Worm (Caenorhabditis elegans) whole organism, young adult: ENCODE measurements around the gene F56C3.9.
A peak's percentile ranks its signal among the peaks of the same experiment; 100 is the strongest.

Source experiments
- B0261.1 ChIP-seq: sonication (generic microtip); optimal IDR thresholded peaks from 2 replicates; lab custom pipeline; 2016; ENCODE audit warnings: mild to moderate bottlenecking, missing genetic modification characterization, moderate library complexity, missing compliant biosample characterization
- B0336.3 ChIP-seq: fragments of 200-800 bp; sonication (Bioruptor generic); IDR thresholded peaks from 2 replicates; pipeline ENCODE4 v1.3.6; 2022; ENCODE audit warnings: missing genetic modification characterization, missing compliant biosample characterization
- C17E4.6 ChIP-seq: fragments of 200-800 bp; sonication (Bioruptor generic); IDR thresholded peaks from 2 replicates; pipeline ENCODE4 v1.3.6; 2022; ENCODE audit warnings: missing genetic modification reagents, missing genetic modification characterization, missing compliant biosample characterization
- D2030.7 ChIP-seq: fragments of 200-800 bp; sonication (Bioruptor generic); IDR thresholded peaks from 2 replicates; pipeline ENCODE4 v1.3.6; 2022; ENCODE audit warnings: missing genetic modification reagents, missing genetic modification characterization, missing compliant biosample characterization
- F22D6.2 ChIP-seq: sonication (generic microtip); optimal IDR thresholded peaks from 2 replicates; lab custom pipeline; 2016; ENCODE audit warnings: mild to moderate bottlenecking, missing genetic modification characterization, missing compliant biosample characterization
- F57C9.4 ChIP-seq: sonication (generic microtip); optimal IDR thresholded peaks from 2 replicates; lab custom pipeline; 2017; ENCODE audit warnings: mild to moderate bottlenecking, missing genetic modification characterization, missing compliant biosample characterization
- K11D2.4 ChIP-seq: fragments of 200-800 bp; sonication (Bioruptor generic); IDR thresholded peaks from 2 replicates; pipeline ENCODE4 v1.3.6; 2022; ENCODE audit warnings: missing genetic modification reagents, missing genetic modification characterization, missing compliant biosample characterization
- K12H6.12 ChIP-seq: fragments of 200-800 bp; sonication (Bioruptor generic); optimal IDR thresholded peaks from 2 replicates; lab custom pipeline; 2018; ENCODE audit warnings: mild to moderate bottlenecking, missing genetic modification characterization, missing compliant biosample characterization
- ZK185.1 ChIP-seq: sonication (generic microtip); optimal IDR thresholded peaks from 2 replicates; lab custom pipeline; 2016; ENCODE audit warnings: mild to moderate bottlenecking, missing genetic modification characterization, missing compliant biosample characterization; ENCODE audit not compliant: poor library complexity, severe bottlenecking
- akir-1 ChIP-seq: fragments of 200-800 bp; sonication (Bioruptor generic); optimal IDR thresholded peaks from 2 replicates; lab custom pipeline; 2018; ENCODE audit warnings: mild to moderate bottlenecking, missing genetic modification characterization, moderate library complexity, missing compliant biosample characterization
- atf-7 ChIP-seq: sonication (generic microtip); optimal IDR thresholded peaks from 2 replicates; lab custom pipeline; 2017; ENCODE audit warnings: mild to moderate bottlenecking, missing genetic modification characterization, missing compliant biosample characterization
- attf-5 ChIP-seq: fragments of 200-800 bp; sonication (Bioruptor generic); optimal IDR thresholded peaks from 2 replicates; lab custom pipeline; 2018; ENCODE audit warnings: mild to moderate bottlenecking, missing genetic modification characterization, missing compliant biosample characterization
- cebp-1 ChIP-seq, 2 experiments: fragments of 200-800 bp in 1 of 2; sonication (Bioruptor generic) in 1 of 2; sonication (generic microtip) in 1 of 2; IDR thresholded peaks in 1 of 2; optimal IDR thresholded peaks in 1 of 2; 2 replicates each; pipeline versions ENCODE4 v1.3.6 to Lab custom; 2017 to 2022; ENCODE audit warnings: missing compliant biosample characterization in 2 of 2, missing genetic modification characterization in 2 of 2, mild to moderate bottlenecking in 1 of 2, missing genetic modification reagents in 1 of 2, moderate library complexity in 1 of 2
- chd-7 ChIP-seq: sonication (generic microtip); optimal IDR thresholded peaks from 2 replicates; lab custom pipeline; 2016; ENCODE audit warnings: mild to moderate bottlenecking, missing genetic modification characterization, moderate library complexity, missing compliant biosample characterization
- die-1 ChIP-seq: sonication (generic microtip); optimal IDR thresholded peaks from 2 replicates; lab custom pipeline; 2016; ENCODE audit warnings: missing genotype, mild to moderate bottlenecking, missing genetic modification characterization, missing compliant biosample characterization
- dox-1 ChIP-seq: fragments of 200-800 bp; sonication (Bioruptor generic); IDR thresholded peaks from 2 replicates; pipeline ENCODE4 v1.3.6; 2022; ENCODE audit warnings: missing genetic modification reagents, missing genetic modification characterization, missing compliant biosample characterization
- ets-4 ChIP-seq: fragments of 200-800 bp; sonication (Bioruptor generic); optimal IDR thresholded peaks from 2 replicates; lab custom pipeline; 2018; ENCODE audit warnings: mild to moderate bottlenecking, missing genetic modification characterization, missing compliant biosample characterization
- gei-17 ChIP-seq: fragments of 200-800 bp; sonication (Bioruptor generic); optimal IDR thresholded peaks from 2 replicates; lab custom pipeline; 2018; ENCODE audit warnings: mild to moderate bottlenecking, missing genetic modification characterization, missing compliant biosample characterization
- hlh-12 ChIP-seq: sonication (generic microtip); optimal IDR thresholded peaks from 2 replicates; lab custom pipeline; 2016; ENCODE audit warnings: missing genetic modification characterization, missing compliant biosample characterization
- hlh-26 ChIP-seq: fragments of 200-800 bp; sonication (Bioruptor generic); conservative IDR thresholded peaks from 2 replicates; pipeline ENCODE4 v1.3.6; 2022; ENCODE audit warnings: missing genetic modification reagents, missing genetic modification characterization, missing compliant biosample characterization
- hrde-1 ChIP-seq: sonication (generic microtip); optimal IDR thresholded peaks from 2 replicates; lab custom pipeline; 2016; ENCODE audit warnings: missing genetic modification characterization, mild to moderate bottlenecking, missing compliant biosample characterization, moderate library complexity, missing genotype, missing genetic modification reagents, borderline replicate concordance
- let-607 ChIP-seq, 2 experiments: fragments of 200-800 bp in 1 of 2; sonication (Bioruptor generic) in 1 of 2; sonication (generic microtip) in 1 of 2; optimal IDR thresholded peaks; 2 replicates each; lab custom pipeline; 2016 to 2018; ENCODE audit warnings: mild to moderate bottlenecking in 2 of 2, missing compliant biosample characterization in 2 of 2, missing genetic modification characterization in 2 of 2, moderate library complexity in 2 of 2, missing genotype in 1 of 2
- lin-40 ChIP-seq: sonication (generic microtip); optimal IDR thresholded peaks from 2 replicates; lab custom pipeline; 2016; ENCODE audit warnings: missing genetic modification characterization, mild to moderate bottlenecking, missing compliant biosample characterization, missing genotype, missing genetic modification reagents
- lin-54 ChIP-seq: fragments of 200-800 bp; sonication (Bioruptor generic); optimal IDR thresholded peaks from 2 replicates; lab custom pipeline; 2018; ENCODE audit warnings: mild to moderate bottlenecking, missing genetic modification characterization, missing compliant biosample characterization
- lir-1 ChIP-seq: fragments of 200-800 bp; sonication (Bioruptor generic); conservative IDR thresholded peaks from 2 replicates; pipeline ENCODE4 v1.3.6; 2022; ENCODE audit warnings: missing genetic modification reagents, missing genetic modification characterization, missing compliant biosample characterization
- lsy-27 ChIP-seq: sonication (generic microtip); optimal IDR thresholded peaks from 2 replicates; lab custom pipeline; 2017; ENCODE audit warnings: missing genetic modification characterization, mild to moderate bottlenecking, missing compliant biosample characterization, antibody characterized with exemption, missing genotype, borderline replicate concordance; ENCODE audit not compliant: insufficient read depth
- madf-3 ChIP-seq: fragments of 200-800 bp; sonication (Bioruptor generic); IDR thresholded peaks from 2 replicates; pipeline ENCODE4 v1.3.6; 2022; ENCODE audit warnings: missing genetic modification reagents, missing genetic modification characterization, missing compliant biosample characterization
- madf-8 ChIP-seq: fragments of 200-800 bp; sonication (Bioruptor generic); conservative IDR thresholded peaks from 2 replicates; pipeline ENCODE4 v1.3.6; 2022; ENCODE audit warnings: missing genetic modification reagents, missing genetic modification characterization, missing compliant biosample characterization
- mcd-1 ChIP-seq: fragments of 200-800 bp; sonication (Bioruptor generic); IDR thresholded peaks from 2 replicates; pipeline ENCODE4 v1.3.6; 2022; ENCODE audit warnings: missing genetic modification reagents, missing genetic modification characterization, missing compliant biosample characterization
- mel-28 ChIP-seq: sonication (generic microtip); optimal IDR thresholded peaks from 2 replicates; lab custom pipeline; 2016; ENCODE audit warnings: borderline replicate concordance, mild to moderate bottlenecking, missing genetic modification characterization, missing compliant biosample characterization
- mes-4 ChIP-seq: sonication (generic microtip); optimal IDR thresholded peaks from 2 replicates; lab custom pipeline; 2016; ENCODE audit warnings: missing genotype, missing genetic modification characterization, missing compliant biosample characterization
- nfya-2 ChIP-seq: fragments of 200-800 bp; sonication (Bioruptor generic); IDR thresholded peaks from 2 replicates; pipeline ENCODE4 v1.3.6; 2022; ENCODE audit warnings: missing genetic modification reagents, missing genetic modification characterization, missing compliant biosample characterization
- nfyb-1 ChIP-seq: fragments of 200-800 bp; sonication (Bioruptor generic); IDR thresholded peaks from 2 replicates; pipeline ENCODE4 v1.3.6; 2022; ENCODE audit warnings: missing genetic modification reagents, missing genetic modification characterization, missing compliant biosample characterization
- nhr-120 ChIP-seq: fragments of 200-800 bp; sonication (Bioruptor generic); IDR thresholded peaks from 2 replicates; pipeline ENCODE4 v1.3.6; 2022; ENCODE audit warnings: missing genetic modification characterization, missing compliant biosample characterization
- nhr-179 ChIP-seq: sonication (generic microtip); optimal IDR thresholded peaks from 2 replicates; lab custom pipeline; 2016; ENCODE audit warnings: mild to moderate bottlenecking, missing genetic modification characterization, missing compliant biosample characterization
- nhr-90 ChIP-seq: sonication (generic microtip); optimal IDR thresholded peaks from 2 replicates; lab custom pipeline; 2016; ENCODE audit warnings: missing genotype, mild to moderate bottlenecking, missing genetic modification characterization, missing compliant biosample characterization
- pbrm-1 ChIP-seq: fragments of 200-800 bp; sonication (Bioruptor generic); IDR thresholded peaks from 2 replicates; pipeline ENCODE4 v1.3.6; 2022; ENCODE audit warnings: missing genetic modification reagents, missing genetic modification characterization, missing compliant biosample characterization
- rcor-1 ChIP-seq: fragments of 200-800 bp; sonication (Bioruptor generic); IDR thresholded peaks from 2 replicates; pipeline ENCODE4 v1.3.6; 2022; ENCODE audit warnings: missing genetic modification reagents, missing genetic modification characterization, missing compliant biosample characterization
- sea-2 ChIP-seq: fragments of 200-800 bp; sonication (Bioruptor generic); IDR thresholded peaks from 2 replicates; pipeline ENCODE4 v1.3.6; 2022; ENCODE audit warnings: missing genetic modification characterization, missing compliant biosample characterization
- somi-1 ChIP-seq: fragments of 200-800 bp; sonication (Bioruptor generic); optimal IDR thresholded peaks from 2 replicates; lab custom pipeline; 2018; ENCODE audit warnings: mild to moderate bottlenecking, missing genetic modification characterization, missing compliant biosample characterization
- ztf-18 ChIP-seq: sonication (generic microtip); optimal IDR thresholded peaks from 2 replicates; lab custom pipeline; 2016; ENCODE audit warnings: missing genotype, mild to moderate bottlenecking, missing genetic modification characterization, missing compliant biosample characterization
- ztf-26 ChIP-seq: sonication (generic microtip); optimal IDR thresholded peaks from 2 replicates; lab custom pipeline; 2017; ENCODE audit warnings: missing genetic modification characterization, missing compliant biosample characterization
- ztf-3 ChIP-seq: fragments of 200-800 bp; sonication (Bioruptor generic); optimal IDR thresholded peaks from 2 replicates; lab custom pipeline; 2018; ENCODE audit warnings: mild to moderate bottlenecking, missing genetic modification characterization, missing compliant biosample characterization

F56C3.9 gene

DNA sequence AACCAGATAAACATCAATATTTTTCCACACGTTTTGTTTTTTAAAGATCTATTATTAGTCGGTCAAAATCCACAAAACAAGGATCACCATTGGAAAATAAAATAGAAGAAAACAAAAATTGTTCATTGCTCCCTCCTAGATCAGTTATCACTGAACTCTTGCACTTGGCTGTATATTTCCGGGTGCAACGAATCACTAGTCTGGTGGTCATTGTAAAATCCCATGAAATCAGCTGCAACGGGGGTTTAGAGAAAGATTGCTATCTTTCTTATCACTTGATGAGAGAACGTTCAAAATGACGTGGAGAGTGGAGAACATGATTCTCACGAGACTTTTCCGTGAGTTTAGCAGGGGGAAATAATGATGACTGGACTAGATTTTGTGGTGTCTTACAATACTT, 2.0 kb upstream of the F56C3.9 start:
- TF ChIP-seq ztf-18 (tag; lab: Kevin White, UChicago) (no peak), atf-7 (tag; lab: Kevin White, UChicago) (peak; percentile 51), somi-1 (GFP tag; lab: Kevin White, UChicago) (peak; percentile 38), lin-40 (tag; lab: Kevin White, UChicago) (peak; percentile 27), chd-7 (tag; lab: Kevin White, UChicago) (no peak), K12H6.12 (peak; percentile 30), K11D2.4 (GFP tag; lab: Robert Waterston, UW) (0 out of 2 replicates have a peak, but pooled peaks have one; percentile 32), lir-1 (GFP tag; lab: Robert Waterston, UW) (0 out of 2 replicates have a peak, but pooled peaks have one; percentile 8), cebp-1 (GFP tag; IDR thresholded peaks at IDR 0.05; lab: Robert Waterston, UW) (no peak), cebp-1 (tag; optimal IDR thresholded peaks at IDR 0.05; lab: Kevin White, UChicago) (peak; percentile 32), B0336.3 (GFP tag; lab: Robert Waterston, UW) (no peak)

DNA sequence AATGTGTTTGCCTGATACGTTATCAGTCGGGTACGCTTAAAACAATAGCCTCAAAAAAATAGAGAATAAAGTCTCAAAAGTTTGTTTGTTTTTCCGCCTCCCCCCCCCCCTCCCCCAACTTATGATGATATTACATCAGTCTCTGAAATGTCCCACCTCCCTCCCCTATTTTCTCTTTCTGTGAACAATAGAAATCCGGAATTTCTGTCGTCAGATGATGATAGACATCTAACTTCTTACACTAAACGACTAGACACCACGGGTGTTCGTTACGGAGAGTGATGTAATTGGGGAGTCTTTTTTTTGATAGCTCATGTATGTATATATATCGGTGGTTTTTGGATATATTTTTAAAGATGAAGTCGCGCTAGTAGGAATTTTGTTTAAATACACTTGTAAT, 646 bp upstream of the F56C3.9 start:
- TF ChIP-seq ZK185.1 (tag; lab: Kevin White, UChicago), result no peak
- no peak for TF ChIP-seq B0261.1 (tag; lab: Kevin White, UChicago)
- no peak for TF ChIP-seq die-1 (tag; lab: Kevin White, UChicago)
- TF ChIP-seq D2030.7 (GFP tag; lab: Robert Waterston, UW), result no peak
- TF ChIP-seq lin-54 (GFP tag; lab: Kevin White, UChicago), result no peak
- no peak for TF ChIP-seq sea-2 (GFP tag; lab: Robert Waterston, UW)
- no peak for TF ChIP-seq akir-1 (GFP tag; lab: Kevin White, UChicago)
- TF ChIP-seq ets-4, result no peak
- TF ChIP-seq hlh-12 (tag; lab: Kevin White, UChicago), result no peak
- TF ChIP-seq gei-17 (GFP tag; lab: Kevin White, UChicago), result no peak
- TF ChIP-seq hrde-1 (tag; lab: Kevin White, UChicago), result no peak
- TF ChIP-seq nhr-120 (GFP tag; lab: Robert Waterston, UW), result no peak
- TF ChIP-seq nfya-2 (GFP tag; lab: Robert Waterston, UW), result no peak
- no peak for TF ChIP-seq ztf-18 (tag; lab: Kevin White, UChicago)
- no peak for TF ChIP-seq dox-1 (GFP tag; lab: Robert Waterston, UW)
- no peak for TF ChIP-seq attf-5 (GFP tag; lab: Kevin White, UChicago)

DNA sequence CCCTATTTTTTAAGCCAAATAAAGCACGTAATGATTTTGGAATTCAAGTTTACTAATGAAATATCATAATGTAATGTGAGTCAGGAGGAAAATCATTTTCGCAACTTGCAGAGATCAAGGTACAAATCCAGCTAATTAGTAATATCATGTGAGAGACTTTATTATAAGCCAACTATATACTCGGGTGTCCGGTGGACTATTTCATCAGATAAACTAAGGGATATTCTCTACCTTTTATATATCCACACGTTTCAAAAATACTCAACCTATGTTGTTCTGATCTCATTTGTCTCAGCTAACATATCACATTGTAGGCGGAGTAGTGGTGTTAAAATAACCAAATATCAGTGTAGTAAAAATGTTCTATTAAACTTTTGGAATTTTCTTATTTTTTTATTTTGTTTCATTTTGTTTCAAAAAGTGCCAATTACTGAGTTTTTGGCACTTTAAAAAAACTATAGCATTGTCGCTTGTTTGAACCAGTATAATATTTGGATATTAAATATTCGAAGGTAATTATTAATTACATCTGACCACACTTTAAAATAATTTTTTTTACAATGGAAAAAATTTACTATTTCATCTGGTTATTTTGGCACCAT, 4.3 kb downstream of the F56C3.9 start:
- TF ChIP-seq C17E4.6 (GFP tag; lab: Robert Waterston, UW) (peak; percentile 67; the same call in 1 of the 2 replicates), let-607 (tag; optimal IDR thresholded peaks at IDR 0.05; lab: Kevin White, UChicago) (peak in 1 of 2 experiments; percentile 88), lsy-27 (tag; lab: Kevin White, UChicago) (no peak), F22D6.2 (tag; lab: Kevin White, UChicago) (peak; percentile 92), mel-28 (tag; lab: Kevin White, UChicago) (no peak), hlh-12 (tag; lab: Kevin White, UChicago) (no peak), madf-3 (GFP tag; lab: Robert Waterston, UW) (no peak), nhr-179 (peak; percentile 25), ztf-3 (GFP tag; lab: Kevin White, UChicago) (peak; percentile 85), madf-8 (GFP tag; lab: Robert Waterston, UW) (no peak), ztf-18 (tag; lab: Kevin White, UChicago) (peak; percentile 7), ztf-26 (tag; lab: Kevin White, UChicago) (peak; percentile 98), cebp-1 (GFP tag; IDR thresholded peaks at IDR 0.05; lab: Robert Waterston, UW) (no peak), cebp-1 (tag; optimal IDR thresholded peaks at IDR 0.05; lab: Kevin White, UChicago) (peak; percentile 93), hlh-26 (no peak), nfyb-1 (GFP tag; lab: Robert Waterston, UW) (peak; percentile 93), rcor-1 (GFP tag; lab: Robert Waterston, UW) (peak; percentile 90), mcd-1 (GFP tag; lab: Robert Waterston, UW) (peak; percentile 73; the same call in 1 of the 2 replicates), nhr-90 (tag; lab: Kevin White, UChicago) (no peak), atf-7 (tag; lab: Kevin White, UChicago) (peak; percentile 93), pbrm-1 (GFP tag; lab: Robert Waterston, UW) (peak; percentile 84), B0336.3 (GFP tag; lab: Robert Waterston, UW) (peak; percentile 95), mes-4 (tag; lab: Kevin White, UChicago) (no peak), F57C9.4 (tag; lab: Kevin White, UChicago) (no peak)
